Fruit fly (Drosophila melanogaster) whole organism: ENCODE measurements around the gene brv3.

Experiments used
- CG8478 ChIP-seq: fragments of >200 bp; optimal IDR thresholded peaks from 2 replicates; lab custom pipeline; 2018; ENCODE audit warnings: inconsistent platforms
- Dll ChIP-seq: fragments of >200 bp; optimal IDR thresholded peaks from 2 replicates; lab custom pipeline; 2017
- EcR ChIP-seq, 2 experiments: fragments of >200 bp; optimal IDR thresholded peaks; 2 replicates each; lab custom pipeline; 2017; ENCODE audit warnings: missing biosample characterization in 2 of 2, missing genetic modification characterization in 2 of 2, missing genetic modification reagents in 2 of 2
- pan ChIP-seq: fragments of >200 bp; optimal IDR thresholded peaks from 2 replicates; lab custom pipeline; 2017
- psq ChIP-seq: fragments of >200 bp; optimal IDR thresholded peaks from 2 replicates; lab custom pipeline; 2017
- usp ChIP-seq: fragments of >200 bp; optimal IDR thresholded peaks from 2 replicates; lab custom pipeline; 2017; ENCODE audit warnings: missing biosample characterization, missing genetic modification characterization, mixed read lengths

brv3 gene

DNA sequence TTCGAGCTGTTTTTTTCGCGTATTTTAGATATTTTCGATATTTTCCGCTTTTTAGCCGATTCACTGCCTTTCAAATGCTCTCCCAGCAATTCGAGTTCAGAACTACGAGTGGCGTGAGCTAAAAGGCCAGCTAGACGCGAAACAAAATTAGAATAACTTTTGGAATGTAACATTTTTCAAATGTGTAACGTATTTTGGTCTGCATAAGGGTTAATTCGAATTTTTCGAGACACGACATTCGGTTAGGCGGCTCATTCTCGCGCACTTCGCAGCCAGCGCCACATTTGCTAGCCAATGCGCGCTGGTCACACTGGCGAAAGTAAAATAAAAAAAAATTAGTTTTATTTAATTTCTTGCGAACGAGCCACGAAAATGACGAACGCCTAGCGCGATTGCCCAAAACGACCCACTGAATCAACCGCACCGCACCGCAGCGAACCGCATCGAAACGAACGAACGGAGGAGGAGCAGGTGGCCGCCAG lies at the start of gene brv3, which contains the start of gene Pi4KIIIalpha:
Gene brv3 (minus strand): TSS at position 51 of the 482 bp plus-strand sequence.
Gene Pi4KIIIalpha (plus strand): TSS at position 280 of the 482 bp plus-strand sequence.
- no peak for TF ChIP-seq psq (lab: Kevin White, UChicago)
- TF ChIP-seq Dll (lab: Kevin White, UChicago): no peak
- TF ChIP-seq pan (lab: Kevin White, UChicago): no peak
- TF ChIP-seq usp (GFP tag; lab: Kevin White, UChicago): no peak
- TF ChIP-seq CG8478 (lab: Kevin White, UChicago): no peak
- TF ChIP-seq EcR (GFP tag; optimal IDR thresholded peaks at IDR 0.05; lab: Kevin White, UChicago): no peak

- TF ChIP-seq pan (lab: Kevin White, UChicago) (no peak), psq (lab: Kevin White, UChicago) (no peak), usp (GFP tag; lab: Kevin White, UChicago) (no peak), Dll (lab: Kevin White, UChicago) (no peak), CG8478 (lab: Kevin White, UChicago) (no peak), EcR (GFP tag; optimal IDR thresholded peaks at IDR 0.05; lab: Kevin White, UChicago) (no peak)
These were observed 39.0 kb upstream of the brv3 start for dm6 chrX:2663416-2663815.

- TF ChIP-seq psq (lab: Kevin White, UChicago) (no peak), Dll (lab: Kevin White, UChicago) (no peak), pan (lab: Kevin White, UChicago) (no peak), CG8478 (lab: Kevin White, UChicago) (no peak), EcR (GFP tag; optimal IDR thresholded peaks at IDR 0.05; lab: Kevin White, UChicago) (no peak), usp (GFP tag; lab: Kevin White, UChicago) (no peak)
These were observed 38.3 kb upstream of the brv3 start for dm6 chrX:2662540-2663133.

DNA sequence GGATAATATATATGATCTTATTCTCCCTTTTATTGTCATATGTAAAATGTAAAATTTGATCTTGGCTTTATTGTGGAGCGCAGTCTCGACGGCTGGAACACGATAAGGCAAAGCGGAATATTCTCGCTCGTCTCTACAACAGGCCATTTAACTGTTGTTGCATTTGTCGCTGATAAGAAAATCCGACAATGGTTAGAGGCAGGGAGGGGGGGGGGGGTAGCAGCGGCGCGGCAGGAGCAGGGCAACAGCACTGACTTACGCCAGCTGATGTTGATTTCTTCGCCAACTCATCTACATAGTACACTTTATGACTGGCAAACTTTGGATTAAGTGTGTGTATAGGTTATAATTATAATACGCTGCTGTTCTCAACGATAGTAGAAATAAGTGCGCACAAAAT lies 37.4 kb upstream of the brv3 start:
- TF ChIP-seq psq (lab: Kevin White, UChicago) (no peak), CG8478 (lab: Kevin White, UChicago) (no peak), Dll (lab: Kevin White, UChicago) (no peak), EcR (GFP tag; optimal IDR thresholded peaks at IDR 0.05; lab: Kevin White, UChicago) (no peak), pan (lab: Kevin White, UChicago) (no peak), usp (GFP tag; lab: Kevin White, UChicago) (no peak)

- TF ChIP-seq EcR (GFP tag; optimal IDR thresholded peaks at IDR 0.05; lab: Kevin White, UChicago) (no peak), CG8478 (lab: Kevin White, UChicago) (no peak), usp (GFP tag; lab: Kevin White, UChicago) (no peak), psq (lab: Kevin White, UChicago) (no peak), Dll (lab: Kevin White, UChicago) (no peak), pan (lab: Kevin White, UChicago) (no peak)
These were observed 35.2 kb upstream of the brv3 start for dm6 chrX:2659430-2660075.

DNA sequence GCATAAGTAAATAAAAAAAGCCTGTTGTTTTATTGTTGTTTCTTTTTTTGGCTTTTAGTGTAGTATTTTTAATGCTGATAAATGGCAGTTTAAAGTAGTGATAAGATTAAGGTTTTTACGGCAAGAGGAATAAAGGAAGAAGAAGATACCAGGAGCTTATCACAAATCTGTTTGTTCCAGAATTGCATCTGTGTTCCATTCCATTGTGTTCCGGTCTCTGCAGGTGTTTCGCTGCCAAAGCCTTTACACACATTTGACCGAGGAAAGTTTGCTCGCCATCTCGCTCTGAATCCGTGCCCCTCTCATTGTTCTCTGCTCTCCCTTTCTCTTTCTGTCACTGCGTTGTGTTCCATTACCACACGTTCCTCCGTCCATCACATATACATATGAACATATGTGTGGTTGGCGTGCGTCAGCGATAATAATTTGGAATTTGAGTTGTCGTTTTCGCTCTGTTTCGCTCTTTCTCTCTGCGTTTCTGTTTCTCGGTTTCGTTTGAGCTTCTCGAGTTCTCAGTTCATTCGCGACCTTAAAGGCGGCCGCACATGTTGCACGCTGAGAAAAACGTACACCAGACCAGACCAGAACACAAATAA lies 34.0 kb upstream of the brv3 start:
- TF ChIP-seq psq (lab: Kevin White, UChicago) (no peak), Dll (lab: Kevin White, UChicago) (no peak), usp (GFP tag; lab: Kevin White, UChicago) (no peak), pan (lab: Kevin White, UChicago) (no peak), EcR (GFP tag; optimal IDR thresholded peaks at IDR 0.05; lab: Kevin White, UChicago) (no peak), CG8478 (lab: Kevin White, UChicago) (no peak)

- no peak for TF ChIP-seq CG8478 (lab: Kevin White, UChicago)
- TF ChIP-seq psq (lab: Kevin White, UChicago): no peak
- TF ChIP-seq pan (lab: Kevin White, UChicago): no peak
- TF ChIP-seq Dll (lab: Kevin White, UChicago): no peak
- TF ChIP-seq EcR (GFP tag; optimal IDR thresholded peaks at IDR 0.05; lab: Kevin White, UChicago): no peak
- no peak for TF ChIP-seq usp (GFP tag; lab: Kevin White, UChicago)
These were observed 32.8 kb upstream of the brv3 start for dm6 chrX:2657220-2657619.

DNA sequence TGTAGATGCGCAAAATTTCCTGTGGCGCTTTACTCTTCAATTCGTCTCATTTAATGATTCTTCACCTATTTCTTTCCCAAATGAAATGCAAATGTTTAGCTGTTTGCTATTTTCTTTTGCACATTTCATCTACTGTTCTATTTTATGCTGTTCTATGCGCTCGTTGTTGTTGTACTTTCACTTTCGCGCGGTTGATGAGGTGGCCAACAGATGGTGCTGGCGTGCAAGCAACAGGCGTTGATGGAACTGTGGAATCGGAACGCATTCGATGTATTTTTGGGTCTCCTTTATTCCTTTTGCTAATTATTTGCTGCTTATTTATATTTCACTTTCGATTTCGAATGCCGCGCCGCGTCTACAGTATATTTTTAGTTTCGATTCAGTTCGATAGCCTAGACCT lies 31.6 kb upstream of the brv3 start:
- TF ChIP-seq usp (GFP tag; lab: Kevin White, UChicago) (no peak), psq (lab: Kevin White, UChicago) (no peak), EcR (GFP tag; optimal IDR thresholded peaks at IDR 0.05; lab: Kevin White, UChicago) (no peak), pan (lab: Kevin White, UChicago) (no peak), CG8478 (lab: Kevin White, UChicago) (no peak), Dll (lab: Kevin White, UChicago) (no peak)

DNA sequence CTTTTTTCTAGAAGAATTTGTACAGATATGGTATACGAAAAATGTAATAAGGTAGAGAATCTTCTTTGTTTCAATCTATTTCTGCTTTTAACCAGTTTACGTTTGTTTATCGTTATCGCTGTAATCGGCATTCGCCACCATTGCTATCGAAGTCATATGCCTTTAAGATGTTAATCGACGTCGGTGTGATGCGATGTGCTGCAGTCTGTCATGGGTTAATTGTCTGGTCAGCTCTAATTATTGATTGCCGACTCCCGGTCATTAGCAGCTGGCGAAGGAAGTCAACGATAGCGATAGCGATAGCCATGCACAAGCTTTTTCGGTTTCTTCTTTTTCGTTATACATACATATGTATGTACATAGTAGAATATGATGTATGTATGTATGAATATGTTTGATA lies 31.1 kb upstream of the brv3 start:
- TF ChIP-seq CG8478 (lab: Kevin White, UChicago): no peak
- TF ChIP-seq psq (lab: Kevin White, UChicago): no peak
- TF ChIP-seq pan (lab: Kevin White, UChicago): no peak
- no peak for TF ChIP-seq Dll (lab: Kevin White, UChicago)
- TF ChIP-seq EcR (GFP tag; optimal IDR thresholded peaks at IDR 0.05; lab: Kevin White, UChicago): no peak
- TF ChIP-seq usp (GFP tag; lab: Kevin White, UChicago): no peak

DNA sequence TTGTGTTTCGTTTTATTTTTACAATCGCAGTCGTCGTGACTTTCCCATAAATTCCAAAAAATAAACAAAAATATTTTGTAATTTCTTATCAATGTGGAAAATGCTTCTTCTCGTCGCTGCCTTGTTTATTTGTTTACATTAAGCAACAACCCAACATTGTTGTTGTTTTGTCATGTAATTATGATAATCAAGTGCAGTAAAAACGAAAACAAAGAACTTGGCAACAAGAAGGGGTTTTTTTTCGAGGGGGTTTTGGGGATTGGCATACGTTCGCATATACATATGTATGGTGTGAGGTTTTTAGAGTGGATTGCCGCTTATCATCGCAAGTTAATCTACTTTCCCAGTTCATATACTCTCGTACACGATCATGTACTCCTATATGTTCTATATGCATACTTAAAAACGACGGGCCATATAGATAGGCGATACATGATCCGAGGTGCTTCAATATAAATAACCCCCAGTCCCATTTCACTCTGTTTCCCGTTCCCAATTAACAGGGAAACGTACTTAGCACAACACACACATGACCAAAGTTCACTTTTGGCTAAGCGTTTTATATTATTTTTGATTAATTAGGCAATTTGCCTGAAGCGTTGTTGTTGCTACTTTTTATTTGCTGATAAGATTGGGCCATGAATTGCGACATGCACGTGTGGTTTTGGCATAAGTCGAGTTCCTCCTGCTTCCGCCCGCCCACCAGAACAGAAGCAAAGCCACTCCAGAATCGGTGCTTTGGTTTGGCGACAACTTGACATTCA lies 29.3 kb upstream of the brv3 start:
- TF ChIP-seq CG8478 (lab: Kevin White, UChicago): no peak
- no peak for TF ChIP-seq usp (GFP tag; lab: Kevin White, UChicago)
- TF ChIP-seq EcR (GFP tag; optimal IDR thresholded peaks at IDR 0.05; lab: Kevin White, UChicago): no peak
- TF ChIP-seq pan (lab: Kevin White, UChicago): no peak
- TF ChIP-seq Dll (lab: Kevin White, UChicago): no peak
